Worm (Caenorhabditis elegans) whole organism, late embryonic: ENCODE data around the gene sma-2.

Source experiments
- C38D4.7 ChIP-seq: fragments of 200-800 bp; sonication (Bioruptor generic); optimal IDR thresholded peaks from 2 replicates; lab custom pipeline; 2018; ENCODE audit warnings: mild to moderate bottlenecking, missing genetic modification characterization, moderate library complexity, missing compliant biosample characterization
- ama-1 ChIP-seq: fragments of 150-350 bp; optimal IDR thresholded peaks from 2 replicates; lab custom pipeline; 2014
- ceh-18 ChIP-seq: sonication (generic microtip); optimal IDR thresholded peaks from 2 replicates; lab custom pipeline; 2016; ENCODE audit warnings: missing genetic modification characterization, missing compliant biosample characterization
- ceh-19 ChIP-seq: fragments of 200-800 bp; sonication (Bioruptor generic); optimal IDR thresholded peaks from 2 replicates; lab custom pipeline; 2018; ENCODE audit warnings: mild to moderate bottlenecking, missing genetic modification characterization, missing compliant biosample characterization
- ceh-31 ChIP-seq: sonication (generic microtip); optimal IDR thresholded peaks from 2 replicates; lab custom pipeline; 2016; ENCODE audit warnings: missing genetic modification characterization, missing compliant biosample characterization
- hlh-6 ChIP-seq: sonication (generic microtip); optimal IDR thresholded peaks from 2 replicates; lab custom pipeline; 2016; ENCODE audit warnings: missing genotype, missing genetic modification characterization, missing compliant biosample characterization
- lin-11 ChIP-seq: fragments of 200-800 bp; sonication (Bioruptor generic); optimal IDR thresholded peaks from 2 replicates; lab custom pipeline; 2018; ENCODE audit warnings: mild to moderate bottlenecking, missing genetic modification characterization, missing compliant biosample characterization
- mec-3 ChIP-seq: sonication (generic microtip); optimal IDR thresholded peaks from 2 replicates; lab custom pipeline; 2016; ENCODE audit warnings: borderline replicate concordance, missing genetic modification characterization, missing compliant biosample characterization
- nhr-232 ChIP-seq: sonication (generic microtip); optimal IDR thresholded peaks from 2 replicates; lab custom pipeline; 2016; ENCODE audit warnings: missing genetic modification characterization, missing compliant biosample characterization
- pha-4 ChIP-seq: fragments of 150-350 bp; optimal IDR thresholded peaks from 2 replicates; lab custom pipeline; 2018; ENCODE audit warnings: missing biosample characterization, missing genetic modification reagents, missing genetic modification characterization
- ttx-3 ChIP-seq: sonication (generic microtip); optimal IDR thresholded peaks from 2 replicates; lab custom pipeline; 2016; ENCODE audit warnings: missing genetic modification reagents, missing genetic modification characterization, missing compliant biosample characterization
- unc-42 ChIP-seq: sonication (generic microtip); optimal IDR thresholded peaks from 2 replicates; lab custom pipeline; 2016; ENCODE audit warnings: missing genotype, missing genetic modification characterization, missing compliant biosample characterization

The sma-2 gene

DNA sequence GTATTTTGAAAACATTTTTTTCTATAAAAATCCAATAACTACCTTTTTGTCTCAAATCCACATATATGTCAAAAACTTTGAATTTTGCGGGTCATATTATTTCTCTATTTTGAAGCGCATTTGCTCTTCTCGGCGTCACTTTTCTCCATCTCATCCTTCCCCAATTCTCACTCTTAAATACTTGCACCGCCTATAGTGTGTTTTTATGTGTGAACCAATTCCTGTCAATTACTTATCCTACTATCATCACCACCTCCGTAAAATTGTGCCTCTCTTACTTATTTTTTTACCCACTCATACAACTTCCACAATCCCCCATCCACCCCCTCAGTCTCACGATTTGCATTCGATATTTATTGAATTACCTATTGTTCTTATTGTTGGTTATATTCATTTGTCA, 56.3 kb downstream of the sma-2 start:
- TF ChIP-seq ceh-31 (tag; lab: Kevin White, UChicago) = no peak
- no peak for TF ChIP-seq unc-42 (tag; lab: Kevin White, UChicago)
- TF ChIP-seq C38D4.7 (GFP tag; lab: Kevin White, UChicago) = no peak
- no peak for TF ChIP-seq pha-4 (tag; lab: Kevin White, UChicago)
- no peak for TF ChIP-seq nhr-232 (tag; lab: Kevin White, UChicago)
- TF ChIP-seq ttx-3 (tag; lab: Kevin White, UChicago) = no peak
- TF ChIP-seq ceh-18 (tag; lab: Kevin White, UChicago) = no peak
- TF ChIP-seq lin-11 = no peak
- no peak for TF ChIP-seq ama-1 (lab: Kevin White, UChicago)
- TF ChIP-seq ceh-19 (GFP tag; lab: Kevin White, UChicago) = no peak
- no peak for TF ChIP-seq mec-3 (tag; lab: Kevin White, UChicago)
- no peak for TF ChIP-seq hlh-6 (tag; lab: Kevin White, UChicago)
